Fruit fly (Drosophila melanogaster) whole organism, embryonic: ENCODE data around the gene CG14300.

Source experiments
- CG10366 ChIP-seq: fragments of 200-800 bp; sonication (Bioruptor generic); IDR thresholded peaks from 2 replicates; pipeline ENCODE4 v1.3.6; 2022; ENCODE audit warnings: missing biosample characterization, missing genetic modification characterization
- CG10565 ChIP-seq: fragments of 200-800 bp; sonication (Bioruptor generic); optimal IDR thresholded peaks from 3 replicates; lab custom pipeline; 2016; ENCODE audit warnings: missing biosample characterization, mild to moderate bottlenecking, missing genetic modification characterization
- CG11560 ChIP-seq: fragments of 200-800 bp; sonication (Bioruptor generic); IDR thresholded peaks from 3 replicates; pipeline ENCODE4 v1.3.6; 2022; ENCODE audit warnings: missing biosample characterization, missing genetic modification characterization
- CG13894 ChIP-seq: fragments of 200-800 bp; sonication (Bioruptor generic); optimal IDR thresholded peaks from 3 replicates; lab custom pipeline; 2018; ENCODE audit warnings: missing biosample characterization, mild to moderate bottlenecking, missing genetic modification characterization, moderate library complexity
- CG1792 ChIP-seq: fragments of 200-800 bp; sonication (Bioruptor generic); optimal IDR thresholded peaks from 2 replicates; lab custom pipeline; 2016; ENCODE audit warnings: missing biosample characterization, missing genetic modification characterization
- CG9727 ChIP-seq: fragments of 200-800 bp; sonication (Bioruptor generic); optimal IDR thresholded peaks from 3 replicates; lab custom pipeline; 2017; ENCODE audit warnings: missing biosample characterization, mild to moderate bottlenecking, missing genetic modification characterization
- so ChIP-seq: fragments of 200-800 bp; sonication (Bioruptor generic); IDR thresholded peaks from 3 replicates; pipeline ENCODE4 v1.3.6; 2022; ENCODE audit warnings: missing biosample characterization, missing genetic modification characterization

- TF ChIP-seq CG10565 (GFP tag; lab: Kevin White, UChicago) (no peak), CG1792 (GFP tag; lab: Kevin White, UChicago) (no peak), CG11560 (tag; lab: Robert Waterston, UW) (no peak), so (GFP tag; lab: Robert Waterston, UW) (no peak), CG10366 (GFP tag; lab: Robert Waterston, UW) (no peak), CG13894 (tag; lab: Kevin White, UChicago) (no peak), CG9727 (GFP tag; lab: Kevin White, UChicago) (no peak)
These were observed 29.0 kb upstream of the CG14300 start, which contains the start of gene CG34283 for dm6 chr3R:18722490-18722889.
